Worm (Caenorhabditis elegans) whole organism, mixed stage, embryonic: ENCODE results near the gene Y77E11A.16.

ENCODE experiments used
- elt-1 ChIP-seq: sonication (generic microtip); optimal IDR thresholded peaks from 2 replicates; lab custom pipeline; 2017; ENCODE audit warnings: missing genetic modification characterization, mild to moderate bottlenecking, missing compliant biosample characterization, antibody characterized with exemption, moderate library complexity, borderline replicate concordance; ENCODE audit not compliant: insufficient read depth
- lin-13 ChIP-seq: fragments of 150-350 bp; optimal IDR thresholded peaks from 2 replicates; lab custom pipeline; 2014; ENCODE audit warnings: missing biosample characterization, missing genetic modification characterization
- mep-1 ChIP-seq: fragments of 150-350 bp; optimal IDR thresholded peaks from 2 replicates; lab custom pipeline; 2017; ENCODE audit warnings: missing biosample characterization, missing genetic modification reagents, missing genetic modification characterization, inconsistent platforms
- nhr-237 ChIP-seq: fragments of 150-350 bp; optimal IDR thresholded peaks from 2 replicates; lab custom pipeline; 2014; ENCODE audit warnings: missing biosample characterization, missing genetic modification characterization
- nhr-28 ChIP-seq: fragments of 150-350 bp; optimal IDR thresholded peaks from 2 replicates; lab custom pipeline; 2014; ENCODE audit warnings: missing biosample characterization, missing genetic modification characterization
- nhr-76 ChIP-seq: sonication (generic microtip); optimal IDR thresholded peaks from 2 replicates; lab custom pipeline; 2017; ENCODE audit warnings: missing biosample characterization, missing genetic modification characterization
- unc-62 ChIP-seq: fragments of 150-350 bp; optimal IDR thresholded peaks from 2 replicates; lab custom pipeline; 2014; ENCODE audit warnings: missing biosample characterization, missing genetic modification reagents, missing genetic modification characterization

DNA sequence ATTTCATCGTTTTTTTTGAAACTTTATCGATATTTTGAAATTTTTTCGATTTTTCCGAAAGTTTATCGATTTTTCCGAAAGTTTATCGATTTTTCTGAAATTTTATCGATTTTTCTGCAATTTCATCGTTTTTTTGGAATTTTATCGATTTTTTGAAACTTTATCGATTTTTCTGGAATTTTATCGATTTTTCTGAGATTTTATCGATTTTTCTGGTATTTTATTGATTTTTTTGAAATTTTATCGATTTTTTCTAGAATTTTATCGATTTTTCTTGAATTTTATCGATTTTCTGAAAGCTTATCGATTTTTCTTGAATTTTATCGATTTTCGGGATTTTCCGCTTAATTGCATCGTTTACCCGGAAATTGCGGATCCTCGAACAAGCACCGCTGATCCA is 41.7 kb upstream of the Y77E11A.16 start:
- TF ChIP-seq mep-1 (tag; lab: Kevin White, UChicago) (no peak), nhr-76 (tag; lab: Kevin White, UChicago) (no peak), elt-1 (tag; lab: Kevin White, UChicago) (no peak), nhr-237 (tag; lab: Kevin White, UChicago) (no peak), nhr-28 (tag; lab: Kevin White, UChicago) (no peak), lin-13 (tag; lab: Kevin White, UChicago) (no peak), unc-62 (no peak)
